Worm (Caenorhabditis elegans) whole organism, early embryonic: ENCODE results near the gene wrt-1.
A peak's percentile ranks its signal among the peaks of the same experiment; 100 is the strongest.

Source experiments
- B0310.2 ChIP-seq: sonication (generic microtip); optimal IDR thresholded peaks from 2 replicates; lab custom pipeline; 2016; ENCODE audit warnings: mild to moderate bottlenecking, missing genetic modification characterization, missing compliant biosample characterization
- F13C5.2 ChIP-seq: sonication (generic microtip); optimal IDR thresholded peaks from 2 replicates; lab custom pipeline; 2017; ENCODE audit warnings: mild to moderate bottlenecking, missing genetic modification characterization, inconsistent platforms, missing compliant biosample characterization
- aly-1 ChIP-seq: sonication (generic microtip); optimal IDR thresholded peaks from 2 replicates; lab custom pipeline; 2016; ENCODE audit warnings: missing genetic modification characterization, missing compliant biosample characterization
- ama-1 ChIP-seq: fragments of 150-350 bp; optimal IDR thresholded peaks from 2 replicates; lab custom pipeline; 2014
- ceh-13 ChIP-seq: fragments of 200-800 bp; sonication (Bioruptor generic); optimal IDR thresholded peaks from 2 replicates; lab custom pipeline; 2018; ENCODE audit warnings: mild to moderate bottlenecking, missing genetic modification characterization, missing compliant biosample characterization
- ceh-36 ChIP-seq: sonication (generic microtip); optimal IDR thresholded peaks from 2 replicates; lab custom pipeline; 2016; ENCODE audit warnings: missing genetic modification characterization, inconsistent platforms, missing compliant biosample characterization
- ets-7 ChIP-seq: sonication (generic microtip); optimal IDR thresholded peaks from 2 replicates; lab custom pipeline; 2016; ENCODE audit warnings: missing genotype, missing genetic modification characterization, missing compliant biosample characterization
- flt-1 ChIP-seq: fragments of 200-800 bp; sonication (Bioruptor generic); IDR thresholded peaks from 2 replicates; pipeline ENCODE4 v1.3.6; 2022; ENCODE audit warnings: missing genetic modification characterization, missing compliant biosample characterization
- hmbx-1 ChIP-seq: sonication (generic microtip); optimal IDR thresholded peaks from 2 replicates; lab custom pipeline; 2016; ENCODE audit warnings: mild to moderate bottlenecking, missing genetic modification characterization, missing compliant biosample characterization
- hmg-4 ChIP-seq: fragments of 200-800 bp; sonication (Bioruptor generic); optimal IDR thresholded peaks from 2 replicates; lab custom pipeline; 2018; ENCODE audit warnings: mild to moderate bottlenecking, missing genetic modification characterization, missing compliant biosample characterization
- hnd-1 ChIP-seq: sonication (generic microtip); optimal IDR thresholded peaks from 2 replicates; lab custom pipeline; 2016; ENCODE audit warnings: missing genetic modification characterization, missing compliant biosample characterization
- pes-1 ChIP-seq: fragments of 200-800 bp; sonication (Bioruptor generic); IDR thresholded peaks from 2 replicates; pipeline ENCODE4 v1.3.6; 2022; ENCODE audit warnings: missing genetic modification reagents, missing genetic modification characterization, missing compliant biosample characterization
- scrt-1 ChIP-seq: fragments of 200-800 bp; sonication (Bioruptor generic); IDR thresholded peaks from 2 replicates; pipeline ENCODE4 v1.3.6; 2022; ENCODE audit warnings: missing genetic modification characterization, missing compliant biosample characterization
- sea-1 ChIP-seq: fragments of 200-800 bp; sonication (Bioruptor generic); conservative IDR thresholded peaks from 2 replicates; pipeline ENCODE4 v1.3.6; 2022; ENCODE audit warnings: missing genetic modification characterization, missing compliant biosample characterization
- tbx-11 ChIP-seq: fragments of 200-800 bp; sonication (Bioruptor generic); IDR thresholded peaks from 2 replicates; pipeline ENCODE4 v1.3.6; 2022; ENCODE audit warnings: missing genetic modification characterization, missing compliant biosample characterization
- tbx-37 ChIP-seq: fragments of 200-800 bp; sonication (Bioruptor generic); conservative IDR thresholded peaks from 2 replicates; pipeline ENCODE4 v1.3.6; 2022; ENCODE audit warnings: missing genetic modification reagents, missing genetic modification characterization, missing compliant biosample characterization
- tra-4 ChIP-seq: sonication (generic microtip); optimal IDR thresholded peaks from 2 replicates; lab custom pipeline; 2017; ENCODE audit warnings: missing genetic modification characterization, missing compliant biosample characterization

Gene wrt-1

DNA sequence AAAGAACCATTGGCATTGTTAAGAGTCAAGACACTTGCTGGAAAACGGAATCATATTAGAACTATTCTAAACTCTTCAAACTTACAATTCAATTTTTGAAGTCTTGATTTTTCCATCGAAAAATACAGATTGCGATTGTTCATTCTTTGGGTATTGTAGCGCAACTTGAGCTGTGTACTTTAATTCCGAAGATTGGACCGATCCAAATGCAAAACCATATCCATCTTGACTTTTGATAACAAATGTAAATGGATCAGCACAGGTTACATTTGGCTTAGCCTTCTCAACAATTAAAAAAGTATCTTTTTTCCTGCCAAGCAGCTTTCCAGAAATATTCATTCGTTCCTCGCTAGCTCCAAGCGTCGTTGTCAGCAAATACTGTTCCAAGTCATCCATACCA lies 30.0 kb downstream of the wrt-1 start:
- TF ChIP-seq ceh-13 (GFP tag; lab: Kevin White, UChicago): no peak
- no peak for TF ChIP-seq F13C5.2 (tag; lab: Kevin White, UChicago)
- TF ChIP-seq B0310.2 (tag; lab: Kevin White, UChicago): no peak
- no peak for TF ChIP-seq hmbx-1 (tag; lab: Kevin White, UChicago)
- TF ChIP-seq pes-1 (GFP tag; lab: Robert Waterston, UW): no peak
- no peak for TF ChIP-seq tbx-11 (GFP tag; lab: Robert Waterston, UW)

ce11 chrII:7561494-7561893 lies 30.7 kb downstream of the wrt-1 start, which contains the start of the genes ZK1290.11 and ZK1290.1:
Gene ZK1290.11 (minus strand): TSS chrII:7561594.
Gene ZK1290.1 (plus strand): TSS chrII:7561764.
- TF ChIP-seq tbx-37 (GFP tag; lab: Robert Waterston, UW) (no peak), aly-1 (no peak), tbx-11 (GFP tag; lab: Robert Waterston, UW) (no peak), ceh-36 (tag; lab: Kevin White, UChicago) (no peak), F13C5.2 (tag; lab: Kevin White, UChicago) (no peak), ceh-13 (GFP tag; lab: Kevin White, UChicago) (no peak), scrt-1 (no peak), tra-4 (tag; lab: Kevin White, UChicago) (no peak), hmbx-1 (tag; lab: Kevin White, UChicago) (no peak), ets-7 (tag; lab: Kevin White, UChicago) (no peak), pes-1 (GFP tag; lab: Robert Waterston, UW) (no peak), flt-1 (no peak), hmg-4 (GFP tag; lab: Kevin White, UChicago) (no peak), ama-1 (no peak), hnd-1 (tag; lab: Kevin White, UChicago) (no peak), sea-1 (no peak), B0310.2 (tag; lab: Kevin White, UChicago) (no peak)

DNA sequence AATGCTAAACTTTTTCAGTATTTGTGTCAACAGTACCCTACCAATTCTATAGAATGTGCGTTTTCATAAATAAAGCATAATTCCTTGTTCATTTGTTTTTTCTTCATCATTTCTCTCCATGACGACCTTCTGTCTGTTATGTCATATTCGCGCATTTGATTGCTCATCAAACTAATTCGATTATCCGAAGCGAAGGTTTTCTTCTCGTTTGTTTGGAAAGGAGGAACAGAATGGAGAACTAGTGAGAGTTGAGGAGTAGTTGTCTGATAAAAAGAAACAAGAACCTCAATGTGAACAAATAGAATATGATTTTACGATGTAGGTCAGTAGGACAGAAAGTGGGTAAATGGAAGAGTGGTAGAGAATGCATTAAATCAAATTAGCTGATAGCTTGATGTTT lies 31.8 kb downstream of the wrt-1 start:
- TF ChIP-seq B0310.2 (tag; lab: Kevin White, UChicago) (no peak), hmbx-1 (tag; lab: Kevin White, UChicago) (no peak), tbx-37 (GFP tag; lab: Robert Waterston, UW) (no peak), scrt-1 (no peak), ama-1 (no peak), hnd-1 (tag; lab: Kevin White, UChicago) (no peak), sea-1 (no peak), ceh-36 (tag; lab: Kevin White, UChicago) (no peak), flt-1 (no peak), ceh-13 (GFP tag; lab: Kevin White, UChicago) (no peak)

ce11 chrII:7570305-7570704 lies 39.5 kb downstream of the wrt-1 start, which contains the start of gene F35D2.3:
Gene F35D2.3 (plus strand): TSS chrII:7570605.
- TF ChIP-seq ceh-13 (GFP tag; lab: Kevin White, UChicago) (no peak), ets-7 (tag; lab: Kevin White, UChicago) (no peak), tra-4 (tag; lab: Kevin White, UChicago) (no peak), ceh-36 (tag; lab: Kevin White, UChicago) (no peak), hmg-4 (GFP tag; lab: Kevin White, UChicago) (no peak), hmbx-1 (tag; lab: Kevin White, UChicago) (no peak), scrt-1 (no peak), tbx-11 (GFP tag; lab: Robert Waterston, UW) (no peak), hnd-1 (tag; lab: Kevin White, UChicago) (no peak), pes-1 (GFP tag; lab: Robert Waterston, UW) (no peak), B0310.2 (tag; lab: Kevin White, UChicago) (no peak), flt-1 (no peak), aly-1 (no peak), ama-1 (no peak)

- no peak for TF ChIP-seq F13C5.2 (tag; lab: Kevin White, UChicago)
- TF ChIP-seq ceh-36 (tag; lab: Kevin White, UChicago): peak; percentile 62
Observed at ce11 chrII:7570820-7571219, 40.0 kb downstream of the wrt-1 start.

ce11 chrII:7574143-7574542 lies 43.3 kb downstream of the wrt-1 start, which contains the start of gene F35D2.2:
Gene F35D2.2 (plus strand): TSS chrII:7574443.
- no peak for TF ChIP-seq pes-1 (GFP tag; lab: Robert Waterston, UW)

- no peak for TF ChIP-seq sea-1
- TF ChIP-seq B0310.2 (tag; lab: Kevin White, UChicago): no peak
- no peak for TF ChIP-seq hmg-4 (GFP tag; lab: Kevin White, UChicago)
- no peak for TF ChIP-seq tra-4 (tag; lab: Kevin White, UChicago)
- TF ChIP-seq flt-1: no peak
- TF ChIP-seq tbx-37 (GFP tag; lab: Robert Waterston, UW): no peak
- no peak for TF ChIP-seq ets-7 (tag; lab: Kevin White, UChicago)
- no peak for TF ChIP-seq ama-1
- no peak for TF ChIP-seq ceh-36 (tag; lab: Kevin White, UChicago)
- no peak for TF ChIP-seq hmbx-1 (tag; lab: Kevin White, UChicago)
- no peak for TF ChIP-seq tbx-11 (GFP tag; lab: Robert Waterston, UW)
- no peak for TF ChIP-seq aly-1
- no peak for TF ChIP-seq ceh-13 (GFP tag; lab: Kevin White, UChicago)
- no peak for TF ChIP-seq hnd-1 (tag; lab: Kevin White, UChicago)
- TF ChIP-seq F13C5.2 (tag; lab: Kevin White, UChicago): no peak
- no peak for TF ChIP-seq scrt-1
- no peak for TF ChIP-seq pes-1 (GFP tag; lab: Robert Waterston, UW)
Observed at ce11 chrII:7575614-7576013, 44.8 kb downstream of the wrt-1 start, which contains the start of gene F35D2.1. Gene F35D2.1 (plus strand): TSS chrII:7575914.

DNA sequence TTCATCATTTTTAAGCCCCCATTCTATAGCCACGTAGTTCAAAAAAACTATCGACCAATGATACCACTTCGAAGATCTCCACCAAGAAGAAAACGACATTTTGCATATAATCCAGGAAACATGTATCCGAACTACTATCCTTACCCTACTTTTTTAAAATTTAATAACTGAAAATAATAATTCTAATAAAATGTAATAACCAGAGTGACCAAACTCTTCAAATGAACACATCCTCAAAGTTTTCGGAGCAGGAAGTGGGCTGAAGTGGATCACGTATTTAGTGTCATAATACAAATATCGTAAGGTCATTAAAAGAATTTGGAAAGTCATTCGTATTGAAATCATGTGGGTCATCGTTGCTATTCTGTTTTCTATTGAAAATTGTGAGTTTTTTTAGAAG lies 46.6 kb downstream of the wrt-1 start, which contains the start of gene F35D2.6:
Gene F35D2.6, plus strand, starts transcription at position 301 of the 400 bp plus-strand sequence.
- no peak for TF ChIP-seq ceh-13 (GFP tag; lab: Kevin White, UChicago)
- TF ChIP-seq tbx-37 (GFP tag; lab: Robert Waterston, UW): no peak
- TF ChIP-seq tbx-11 (GFP tag; lab: Robert Waterston, UW): no peak
- no peak for TF ChIP-seq ets-7 (tag; lab: Kevin White, UChicago)
- TF ChIP-seq sea-1: no peak
- no peak for TF ChIP-seq ama-1
- TF ChIP-seq pes-1 (GFP tag; lab: Robert Waterston, UW): no peak
- TF ChIP-seq flt-1: no peak
